Fruit fly (Drosophila melanogaster) whole organism, prepupa: Measurements from ENCODE around the gene CG2540.

ENCODE experiments used
- CG11294 ChIP-seq: fragments of 200-800 bp; sonication (Bioruptor generic); IDR thresholded peaks from 2 replicates; pipeline ENCODE4 v1.3.6; 2022; ENCODE audit warnings: missing biosample characterization, missing genetic modification characterization
- CG1621 ChIP-seq: fragments of 200-800 bp; sonication (Bioruptor generic); optimal IDR thresholded peaks from 3 replicates; lab custom pipeline; 2018; ENCODE audit warnings: missing biosample characterization, mild to moderate bottlenecking, missing genetic modification characterization
- CG3919 ChIP-seq: fragments of 200-800 bp; sonication (Bioruptor generic); optimal IDR thresholded peaks from 3 replicates; lab custom pipeline; 2016; ENCODE audit warnings: missing biosample characterization, missing genetic modification characterization
- Hr4 ChIP-seq: fragments of 200-800 bp; sonication (Bioruptor generic); optimal IDR thresholded peaks from 3 replicates; lab custom pipeline; 2016; ENCODE audit warnings: missing biosample characterization, missing genetic modification characterization
- Lpt ChIP-seq: fragments of 200-800 bp; sonication (Bioruptor generic); optimal IDR thresholded peaks from 3 replicates; lab custom pipeline; 2016; ENCODE audit warnings: missing biosample characterization, missing genetic modification characterization
- Sox15 ChIP-seq: fragments of 200-800 bp; sonication (Bioruptor generic); optimal IDR thresholded peaks from 3 replicates; lab custom pipeline; 2016; ENCODE audit warnings: missing biosample characterization, missing genetic modification characterization
- achi ChIP-seq: fragments of 200-800 bp; sonication (Bioruptor generic); optimal IDR thresholded peaks from 3 replicates; lab custom pipeline; 2016; ENCODE audit warnings: missing biosample characterization, missing genetic modification characterization
- acj6 ChIP-seq: fragments of 200-800 bp; sonication (Bioruptor generic); optimal IDR thresholded peaks from 3 replicates; lab custom pipeline; 2016; ENCODE audit warnings: missing biosample characterization, missing genetic modification characterization
- dsx ChIP-seq: fragments of 200-800 bp; optimal IDR thresholded peaks from 3 replicates; lab custom pipeline; 2019; ENCODE audit warnings: missing biosample characterization, mild to moderate bottlenecking, missing genetic modification characterization, moderate library complexity; ENCODE audit not compliant: poor library complexity, severe bottlenecking
- pdm3 ChIP-seq: fragments of 200-800 bp; sonication (Bioruptor generic); optimal IDR thresholded peaks from 3 replicates; lab custom pipeline; 2016; ENCODE audit warnings: missing biosample characterization, missing genetic modification characterization
- vri ChIP-seq: fragments of 200-800 bp; sonication (Bioruptor generic); optimal IDR thresholded peaks from 3 replicates; lab custom pipeline; 2016; ENCODE audit warnings: missing biosample characterization, mild to moderate bottlenecking, missing genetic modification characterization

DNA sequence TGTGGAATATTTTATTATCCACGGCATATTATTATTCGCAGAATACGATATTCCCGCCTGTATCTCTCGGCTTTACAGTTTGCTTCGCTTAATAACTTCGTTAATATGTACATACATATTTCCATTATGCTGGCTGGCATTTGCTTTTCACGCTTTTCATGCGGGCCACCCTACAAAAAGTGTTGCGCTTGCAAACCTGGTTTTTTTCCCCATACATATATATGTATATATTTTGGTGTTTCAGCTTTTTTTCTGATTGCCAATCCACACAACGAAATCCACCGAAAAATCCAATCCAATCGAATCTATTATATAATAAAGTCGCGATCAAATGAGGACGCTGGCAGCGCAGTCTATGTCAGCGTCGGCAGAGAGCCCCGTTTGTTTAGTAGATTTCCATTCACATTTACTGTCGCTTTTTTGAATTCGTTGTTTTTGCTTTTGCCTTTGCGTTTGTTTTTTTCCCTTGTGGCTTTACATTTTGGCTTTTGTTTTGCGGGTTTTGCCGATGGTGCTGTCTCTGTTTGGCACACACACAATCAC lies 36.2 kb downstream of the CG2540 start:
- TF ChIP-seq acj6 (GFP tag; lab: Kevin White, UChicago) (no peak), CG3919 (GFP tag; lab: Kevin White, UChicago) (no peak), pdm3 (no peak), CG11294 (GFP tag; lab: Robert Waterston, UW) (no peak), vri (GFP tag; lab: Kevin White, UChicago) (no peak), Lpt (no peak), dsx (GFP tag; lab: Kevin White, UChicago) (no peak), CG1621 (no peak), Sox15 (GFP tag; lab: Kevin White, UChicago) (no peak), Hr4 (GFP tag; lab: Kevin White, UChicago) (no peak), achi (GFP tag; lab: Kevin White, UChicago) (no peak)
